Worm (Caenorhabditis elegans) whole organism, L4 larva: Measurements from ENCODE around the gene F28D1.6.

Experiments
- D1046.2 ChIP-seq: fragments of 200-800 bp; sonication (Bioruptor generic); IDR thresholded peaks from 2 replicates; pipeline ENCODE4 v1.3.6; 2022; ENCODE audit warnings: missing genetic modification characterization, missing compliant biosample characterization
- F10B5.3 ChIP-seq: sonication (generic microtip); optimal IDR thresholded peaks from 2 replicates; lab custom pipeline; 2016; ENCODE audit warnings: mild to moderate bottlenecking, missing genetic modification characterization, missing compliant biosample characterization
- F44E2.7 ChIP-seq: fragments of 200-800 bp; sonication (Bioruptor generic); IDR thresholded peaks from 2 replicates; pipeline ENCODE4 v2.1.2; 2022; ENCODE audit warnings: missing genetic modification characterization, missing compliant biosample characterization
- F49E8.2 ChIP-seq: sonication (generic microtip); optimal IDR thresholded peaks from 2 replicates; lab custom pipeline; 2016; ENCODE audit warnings: missing compliant biosample characterization, mild to moderate bottlenecking, missing genetic modification characterization, borderline replicate concordance
- T26A8.4 ChIP-seq: fragments of 200-800 bp; sonication (Bioruptor generic); IDR thresholded peaks from 2 replicates; pipeline ENCODE4 v1.3.6; 2022; ENCODE audit warnings: missing genetic modification characterization, missing compliant biosample characterization
- Y48G9A.11 ChIP-seq: fragments of 200-800 bp; sonication (Bioruptor generic); IDR thresholded peaks from 2 replicates; pipeline ENCODE4 v1.3.6; 2022; ENCODE audit warnings: missing genetic modification reagents, missing genetic modification characterization, missing compliant biosample characterization
- aha-1 ChIP-seq: fragments of 150-350 bp; peaks from one replicate; lab custom pipeline; 2014; ENCODE audit warnings: missing biosample characterization, missing genetic modification characterization
- ces-1 ChIP-seq: fragments of 150-350 bp; sonication (generic microtip); optimal IDR thresholded peaks from 4 replicates; lab custom pipeline; 2014; ENCODE audit warnings: missing biosample characterization, missing genetic modification reagents, missing genetic modification characterization
- ctbp-1 ChIP-seq: fragments of 200-800 bp; sonication (Bioruptor generic); IDR thresholded peaks from 2 replicates; pipeline ENCODE4 v1.3.6; 2022; ENCODE audit warnings: missing genetic modification reagents, missing genetic modification characterization, missing compliant biosample characterization
- daf-16 ChIP-seq, 3 experiments: sonication (generic microtip); optimal IDR thresholded peaks; 2 replicates each; lab custom pipeline; 2016 to 2017; ENCODE audit warnings: missing genetic modification characterization in 3 of 3, missing genetic modification reagents in 3 of 3, mild to moderate bottlenecking in 2 of 3, missing compliant biosample characterization in 2 of 3, missing biosample characterization in 1 of 3, moderate library complexity in 1 of 3
- dmd-6 ChIP-seq: fragments of 200-800 bp; sonication (Bioruptor generic); IDR thresholded peaks from 2 replicates; pipeline ENCODE4 v1.3.6; 2022; ENCODE audit warnings: missing genetic modification reagents, missing genetic modification characterization, missing compliant biosample characterization
- dve-1 ChIP-seq: sonication (generic microtip); optimal IDR thresholded peaks from 2 replicates; lab custom pipeline; 2017; ENCODE audit warnings: antibody characterized with exemption, mild to moderate bottlenecking, missing genetic modification characterization, missing compliant biosample characterization; ENCODE audit not compliant: insufficient read depth
- gei-8 ChIP-seq: fragments of 200-800 bp; sonication (Bioruptor generic); optimal IDR thresholded peaks from 2 replicates; lab custom pipeline; 2018; ENCODE audit warnings: mild to moderate bottlenecking, missing genetic modification characterization, missing compliant biosample characterization
- hlh-11 ChIP-seq: fragments of 200-800 bp; sonication (Bioruptor generic); optimal IDR thresholded peaks from 2 replicates; lab custom pipeline; 2018; ENCODE audit warnings: mild to moderate bottlenecking, missing genetic modification characterization, missing compliant biosample characterization
- hlh-30 ChIP-seq: sonication (generic microtip); optimal IDR thresholded peaks from 2 replicates; lab custom pipeline; 2017; ENCODE audit warnings: antibody characterized with exemption, mild to moderate bottlenecking, missing genetic modification characterization, missing compliant biosample characterization; ENCODE audit not compliant: insufficient read depth
- lin-1 ChIP-seq: fragments of 200-800 bp; sonication (Bioruptor generic); IDR thresholded peaks from 2 replicates; pipeline ENCODE4 v1.3.6; 2022; ENCODE audit warnings: missing genetic modification reagents, missing genetic modification characterization, missing compliant biosample characterization
- lin-13 ChIP-seq: fragments of 150-350 bp; optimal IDR thresholded peaks from 2 replicates; lab custom pipeline; 2014; ENCODE audit warnings: missing biosample characterization, missing genetic modification reagents, missing genetic modification characterization
- lin-38 ChIP-seq: fragments of 200-800 bp; sonication (Bioruptor generic); IDR thresholded peaks from 2 replicates; pipeline ENCODE4 v1.3.6; 2022; ENCODE audit warnings: missing genetic modification reagents, missing genetic modification characterization, missing compliant biosample characterization
- lsy-2 ChIP-seq, 2 experiments: fragments of 150-350 bp in 1 of 2; sonication (generic microtip) in 1 of 2; optimal IDR thresholded peaks; 2 replicates each; lab custom pipeline; 2014 to 2017; ENCODE audit warnings: missing biosample characterization in 2 of 2, missing genetic modification characterization in 2 of 2
- mdt-29 ChIP-seq: fragments of 200-800 bp; sonication (Bioruptor generic); IDR thresholded peaks from 2 replicates; pipeline ENCODE4 v1.3.6; 2022; ENCODE audit warnings: missing genetic modification reagents, missing genetic modification characterization, missing compliant biosample characterization
- mxl-2 ChIP-seq: fragments of 200-800 bp; sonication (Bioruptor generic); conservative IDR thresholded peaks from 2 replicates; pipeline ENCODE4 v1.3.6; 2022; ENCODE audit warnings: missing genetic modification reagents, missing genetic modification characterization, missing compliant biosample characterization
- nhr-11 ChIP-seq: fragments of 150-350 bp; optimal IDR thresholded peaks from 2 replicates; lab custom pipeline; 2014; ENCODE audit warnings: missing biosample characterization, missing genetic modification characterization
- nhr-237 ChIP-seq: sonication (generic microtip); optimal IDR thresholded peaks from 2 replicates; lab custom pipeline; 2017; ENCODE audit warnings: missing biosample characterization, missing genetic modification characterization
- nhr-28 ChIP-seq: fragments of 150-350 bp; optimal IDR thresholded peaks from 2 replicates; lab custom pipeline; 2014; ENCODE audit warnings: missing biosample characterization, missing genetic modification characterization
- nhr-6 ChIP-seq: fragments of 150-350 bp; optimal IDR thresholded peaks from 2 replicates; lab custom pipeline; 2014; ENCODE audit warnings: missing biosample characterization, missing genetic modification characterization
- php-3 ChIP-seq: fragments of 200-800 bp; sonication (Bioruptor generic); IDR thresholded peaks from 2 replicates; pipeline ENCODE4 v1.3.6; 2022; ENCODE audit warnings: missing genetic modification reagents, missing genetic modification characterization, missing compliant biosample characterization
- pqm-1 ChIP-seq: sonication (generic microtip); optimal IDR thresholded peaks from 2 replicates; lab custom pipeline; 2017; ENCODE audit warnings: missing biosample characterization, missing genetic modification characterization
- snpc-1.2 ChIP-seq: fragments of 200-800 bp; sonication (Bioruptor generic); IDR thresholded peaks from 2 replicates; pipeline ENCODE4 v1.3.6; 2022; ENCODE audit warnings: missing genetic modification reagents, missing genetic modification characterization, missing compliant biosample characterization
- spr-1 ChIP-seq: sonication (generic microtip); optimal IDR thresholded peaks from 2 replicates; lab custom pipeline; 2016; ENCODE audit warnings: mild to moderate bottlenecking, missing genetic modification characterization, missing compliant biosample characterization
- tra-1 ChIP-seq: fragments of 200-800 bp; sonication (Bioruptor generic); IDR thresholded peaks from 2 replicates; pipeline ENCODE4 v1.3.6; 2022; ENCODE audit warnings: missing genetic modification reagents, missing genetic modification characterization, missing compliant biosample characterization
- unc-39 ChIP-seq: sonication (generic microtip); optimal IDR thresholded peaks from 2 replicates; lab custom pipeline; 2017; ENCODE audit warnings: missing biosample characterization, missing genetic modification characterization
- unc-62 ChIP-seq, 3 experiments: fragments of 150-350 bp in 1 of 3; sonication (generic microtip); optimal IDR thresholded peaks in 2 of 3; peaks in 1 of 3; 1 replicate in 1 of 3; 2 replicates in 2 of 3; lab custom pipeline; 2014 to 2017; ENCODE audit warnings: missing biosample characterization in 3 of 3, missing genetic modification characterization in 3 of 3, missing genetic modification reagents in 3 of 3, missing genotype in 1 of 3

Gene F28D1.6

DNA sequence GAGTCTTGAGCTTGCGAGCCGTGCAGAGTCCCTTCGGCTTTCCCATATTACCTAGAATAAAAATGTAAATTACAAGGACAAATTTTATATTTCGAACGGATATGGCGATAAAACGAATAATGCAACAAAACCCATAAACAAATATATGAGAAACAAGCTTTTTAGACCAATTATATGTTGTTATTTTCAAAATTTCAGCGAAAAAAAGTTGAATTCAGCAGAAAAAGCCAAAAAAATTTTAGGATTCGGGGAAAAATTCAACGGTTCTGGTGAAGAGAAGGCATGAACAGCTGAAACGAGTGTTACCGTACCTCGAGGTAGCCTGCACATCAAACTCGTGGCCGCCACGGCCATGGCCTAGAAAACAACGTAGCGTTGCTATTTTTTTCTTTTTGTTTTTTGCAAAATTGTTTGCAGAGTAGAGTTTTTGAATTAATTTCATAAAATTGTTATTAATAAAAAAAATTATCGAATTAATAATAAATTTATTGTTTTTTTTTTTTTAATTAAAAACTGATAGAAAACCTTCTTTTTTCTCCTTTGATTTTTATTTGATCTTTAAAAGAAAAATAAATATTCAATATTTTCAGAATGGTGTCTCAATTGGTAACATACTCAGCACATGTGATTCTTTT, 6.2 kb upstream of the F28D1.6 start, which contains the start of the genes rps-23 and dpm-3 (continued):
- peak; percentile 99 for TF ChIP-seq D1046.2 (GFP tag; lab: Robert Waterston, UW)
- TF ChIP-seq, all 104 proteins: peak for 79

DNA sequence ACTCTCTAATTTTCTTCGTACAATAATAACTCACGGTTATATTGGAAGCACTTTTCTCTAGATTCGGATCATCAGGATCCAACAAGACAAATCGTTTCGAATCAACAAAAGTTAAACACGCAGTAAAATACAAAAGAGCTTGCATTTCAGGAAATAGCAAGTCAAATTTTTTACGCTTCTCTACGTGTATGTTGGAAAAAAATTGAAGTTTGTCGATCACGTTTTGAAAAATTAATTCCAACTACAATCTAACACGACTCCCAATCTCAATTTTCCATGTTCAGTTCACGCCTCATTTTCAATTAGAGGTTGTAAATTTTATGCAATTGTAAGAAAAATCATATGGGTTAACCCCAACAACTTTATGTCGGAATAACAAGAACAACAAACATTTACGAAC, 5.0 kb upstream of the F28D1.6 start, which contains the start of gene spe-45:
Gene spe-45, minus strand, starts transcription at position 145 of the 400 bp plus-strand sequence.
- TF ChIP-seq unc-39 (tag; lab: Kevin White, UChicago) (no peak), lin-38 (GFP tag; lab: Robert Waterston, UW) (peak; percentile 46; the same call in 1 of the 2 replicates), nhr-237 (tag; lab: Kevin White, UChicago) (no peak), lin-13 (GFP tag; lab: Kevin White, UChicago) (no peak), tra-1 (GFP tag; lab: Robert Waterston, UW) (0 out of 2 replicates have a peak, but pooled peaks have one; percentile 20), unc-62 (GFP tag; optimal IDR thresholded peaks at IDR 0.05 in 1 of 2; lab: Kevin White, UChicago) (peak in 1 of 2 experiments; percentile 23), unc-62 (tag; optimal IDR thresholded peaks at IDR 0.05; lab: Kevin White, UChicago) (no peak), snpc-1.2 (peak; percentile 76; the same call in 1 of the 2 replicates), F49E8.2 (tag; lab: Kevin White, UChicago) (peak; percentile 74), nhr-11 (tag; lab: Kevin White, UChicago) (no peak), ctbp-1 (0 out of 2 replicates have a peak, but pooled peaks have one; percentile 9), Y48G9A.11 (GFP tag; lab: Robert Waterston, UW) (no peak)
- TF ChIP-seq, all 104 proteins: peak for 6

DNA sequence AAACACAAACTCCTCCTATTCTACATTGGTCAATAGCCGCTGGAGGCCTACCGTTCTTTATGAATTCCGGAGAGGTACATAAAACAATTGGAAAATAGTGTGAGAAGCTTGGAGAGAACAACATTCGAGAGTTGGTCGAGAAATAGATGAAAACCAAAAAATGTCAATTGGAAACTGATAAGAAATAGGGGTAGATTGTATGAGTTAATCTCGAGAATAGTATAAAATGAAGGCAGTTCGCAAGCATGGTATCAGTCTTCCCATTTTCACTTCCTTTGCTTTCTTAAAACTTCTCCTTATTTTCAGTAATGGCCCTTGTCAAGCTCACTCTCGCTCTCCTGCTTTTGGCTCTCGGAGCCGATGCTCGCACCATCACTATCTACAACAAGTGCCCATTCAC, 2.1 kb downstream of the F28D1.6 start, which contains the start of gene thn-2:
Gene thn-2, plus strand, starts transcription at position 307 of the 400 bp plus-strand sequence.
- TF ChIP-seq mdt-29 (GFP tag; lab: Robert Waterston, UW) (no peak), ctbp-1 (no peak), F10B5.3 (tag; lab: Kevin White, UChicago) (no peak), dmd-6 (GFP tag; lab: Robert Waterston, UW) (peak; percentile 60)

DNA sequence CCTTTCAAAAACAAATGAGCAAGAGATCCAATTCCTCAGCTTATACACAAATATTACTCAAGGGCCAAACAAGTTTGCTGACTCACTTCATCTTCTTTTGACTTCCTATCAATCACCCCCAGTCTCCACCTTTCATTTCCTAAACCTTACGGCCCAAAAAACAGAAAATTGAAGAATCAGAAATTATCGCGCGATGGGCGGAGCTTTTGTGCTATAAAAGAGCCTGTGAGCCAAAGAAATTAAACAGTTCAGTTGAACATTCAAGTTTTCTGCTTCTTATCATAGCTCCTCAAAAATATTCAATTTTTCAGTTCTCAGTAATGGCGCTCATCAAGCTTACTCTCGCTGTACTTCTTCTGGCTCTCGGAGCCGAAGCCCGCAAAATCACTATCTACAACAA, 5.2 kb downstream of the F28D1.6 start, which contains the start of gene thn-1:
Gene thn-1, plus strand, starts transcription at position 301 of the 400 bp plus-strand sequence.
- no peak for TF ChIP-seq lin-1
- TF ChIP-seq Y48G9A.11 (GFP tag; lab: Robert Waterston, UW) = no peak
- no peak for TF ChIP-seq T26A8.4 (GFP tag; lab: Robert Waterston, UW)
- no peak for TF ChIP-seq F44E2.7 (GFP tag; lab: Robert Waterston, UW)
- TF ChIP-seq lsy-2 (tag; optimal IDR thresholded peaks at IDR 0.05; lab: Kevin White, UChicago) = no peak
- TF ChIP-seq mxl-2 (GFP tag; lab: Robert Waterston, UW) = no peak
- no peak for TF ChIP-seq gei-8
- no peak for TF ChIP-seq hlh-30 (tag; lab: Kevin White, UChicago)

DNA sequence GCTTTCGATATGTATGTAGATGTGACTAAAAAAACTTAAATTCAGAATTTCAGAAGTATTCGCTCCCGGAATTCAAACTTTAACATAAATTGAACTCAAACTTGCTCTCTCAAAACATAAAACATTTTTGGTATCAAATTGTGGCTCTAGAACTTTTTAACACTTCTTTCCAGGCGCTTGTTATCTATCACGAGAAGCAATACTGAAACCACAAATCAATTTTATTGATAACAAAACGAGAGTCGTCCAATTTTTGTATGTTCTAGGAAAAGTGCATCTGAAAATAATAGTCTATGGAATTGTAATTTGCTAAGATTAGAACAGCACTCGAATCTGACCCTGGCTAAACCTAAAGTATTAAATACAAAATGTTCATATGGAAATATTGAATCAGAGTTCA, 6.0 kb downstream of the F28D1.6 start:
- TF ChIP-seq pqm-1 (peak; percentile 75), ces-1 (GFP tag; lab: Kevin White, UChicago) (no peak), dve-1 (tag; lab: Kevin White, UChicago) (peak; percentile 50), spr-1 (tag; lab: Kevin White, UChicago) (no peak), php-3 (peak; percentile 52; the same call in 1 of the 2 replicates), aha-1 (tag; lab: Kevin White, UChicago) (peak; percentile 48), nhr-28 (peak; percentile 28), nhr-6 (no peak), daf-16 (GFP tag; optimal IDR thresholded peaks at IDR 0.05; lab: Kevin White, UChicago) (no peak), daf-16 (tag; optimal IDR thresholded peaks at IDR 0.05; lab: Kevin White, UChicago) (peak; percentile 11), Y48G9A.11 (GFP tag; lab: Robert Waterston, UW) (no peak), dmd-6 (GFP tag; lab: Robert Waterston, UW) (peak; percentile 58), hlh-11 (tag; lab: Kevin White, UChicago) (peak; percentile 43)
